Worm (Caenorhabditis elegans): ENCODE measurements around the gene golg-4.
A peak's percentile ranks its signal among the peaks of the same experiment; 100 is the strongest.

golg-4 gene

ce11 chrIII:3395874-3396467, 9.4 kb upstream of the golg-4 start, which contains the start of gene cri-3:
Gene cri-3 (plus strand): TSS chrIII:3396355.
- TF ChIP-seq him-1 (tag; optimal IDR thresholded peaks at IDR 0.05) = no peak
- TF ChIP-seq W03F9.2 (tag; optimal IDR thresholded peaks at IDR 0.05) = no peak
- TF ChIP-seq dao-5 (tag; optimal IDR thresholded peaks at IDR 0.05) = no peak

DNA sequence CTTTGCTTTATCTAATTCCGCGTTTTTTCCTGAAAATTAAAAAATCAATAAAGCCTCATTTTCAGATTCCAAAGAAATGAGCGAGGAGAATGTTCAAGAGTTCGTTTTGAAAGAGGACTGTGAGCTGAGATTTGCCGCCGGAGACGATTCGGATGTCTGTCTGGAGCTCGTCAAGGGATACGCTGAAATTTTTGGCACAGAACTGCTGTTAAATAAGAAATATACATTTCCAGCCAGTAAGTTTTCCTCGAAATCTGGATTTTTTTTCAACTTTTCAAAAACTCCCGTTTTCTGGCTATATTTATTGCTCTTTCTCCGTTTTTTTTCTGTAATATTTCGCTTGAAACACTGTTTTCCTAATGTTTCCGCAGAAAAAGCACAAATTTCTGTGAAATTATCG, 7.7 kb upstream of the golg-4 start, which contains the start of gene clpf-1:
clpf-1 (plus strand) TSS at position 66 of the 400 bp plus-strand sequence.
- TF ChIP-seq W03F9.2 (tag; optimal IDR thresholded peaks at IDR 0.05) (no peak), dao-5 (tag; optimal IDR thresholded peaks at IDR 0.05) (no peak)

DNA sequence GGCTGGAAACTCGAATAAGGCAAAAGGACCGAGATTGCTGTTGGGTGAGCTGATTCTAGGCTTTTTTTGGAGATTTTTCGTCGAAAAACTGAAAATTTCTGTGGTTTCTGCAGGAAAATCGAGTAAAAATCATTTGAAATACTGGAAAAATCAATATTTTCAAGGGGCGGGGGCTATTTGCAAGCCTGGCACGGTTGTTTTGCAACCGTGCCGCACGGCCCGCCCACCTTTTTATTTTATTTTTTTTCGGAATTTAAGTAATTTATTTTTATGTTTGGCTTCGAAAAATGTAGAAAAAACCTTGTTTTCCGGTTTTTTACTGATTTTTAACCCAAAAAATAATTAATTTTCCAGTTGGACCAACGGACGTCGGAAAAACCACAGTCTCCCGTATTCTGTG, 6.9 kb upstream of the golg-4 start:
- peak; percentile 28 for TF ChIP-seq W03F9.2 (tag; optimal IDR thresholded peaks at IDR 0.05)
- TF ChIP-seq dao-5 (tag; optimal IDR thresholded peaks at IDR 0.05) = no peak

DNA sequence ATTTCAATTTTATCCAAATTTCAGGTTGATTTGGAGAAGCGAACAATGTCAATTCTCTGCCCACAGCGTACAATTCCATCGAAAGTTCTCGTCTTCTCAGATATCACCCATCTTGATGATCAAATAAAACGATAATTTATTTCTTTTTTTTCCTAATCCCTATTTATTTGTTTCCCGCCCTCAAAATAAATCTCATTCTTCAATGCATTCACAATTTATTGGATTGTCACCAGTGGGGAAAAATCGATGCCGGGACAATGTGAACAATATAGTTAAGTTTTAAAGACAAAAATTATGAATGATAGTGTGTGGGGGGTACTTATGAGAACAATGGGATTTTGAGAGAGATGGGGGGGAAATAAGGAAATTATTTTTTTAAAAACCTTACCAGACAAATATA, 4.9 kb upstream of the golg-4 start:
- no peak for TF ChIP-seq dao-5 (tag; optimal IDR thresholded peaks at IDR 0.05)
- TF ChIP-seq him-1 (tag; optimal IDR thresholded peaks at IDR 0.05) = no peak
- no peak for TF ChIP-seq W03F9.2 (tag; optimal IDR thresholded peaks at IDR 0.05)

DNA sequence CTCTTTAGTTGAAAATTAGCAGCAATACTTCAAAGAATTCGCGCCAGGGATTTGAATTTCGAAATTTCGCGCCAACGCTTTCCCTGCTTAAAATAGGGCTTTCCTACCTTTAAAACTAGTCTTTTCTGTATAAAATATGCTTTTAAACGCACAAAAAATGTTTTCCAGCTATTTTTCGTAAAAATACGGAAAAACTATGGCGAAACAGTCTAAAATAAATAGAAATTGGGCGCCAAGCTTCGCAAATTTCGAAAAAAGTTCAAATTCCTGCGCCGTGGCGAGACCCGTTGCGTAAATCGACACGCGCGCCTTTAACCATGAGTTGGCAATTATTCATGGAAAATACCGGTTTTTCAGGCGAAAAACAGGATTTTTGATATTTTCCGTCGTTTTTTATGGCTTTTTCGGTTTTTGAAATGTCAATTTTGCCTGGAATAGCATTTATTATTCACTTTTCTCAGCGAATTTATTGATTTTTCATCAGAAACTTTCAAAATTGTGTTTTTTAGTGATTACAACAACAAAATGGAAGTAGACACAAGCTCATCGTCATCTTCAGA, 934 bp upstream of the golg-4 start, which contains the start of the genes npp-9 and F59A2.5:
npp-9 (minus strand) TSS at position 126 of the 560 bp plus-strand sequence.
F59A2.5 (plus strand) TSS at position 510 of the 560 bp plus-strand sequence.
- TF ChIP-seq him-1 (tag; optimal IDR thresholded peaks at IDR 0.05) (no peak), W03F9.2 (tag; optimal IDR thresholded peaks at IDR 0.05) (peak; percentile 52)

DNA sequence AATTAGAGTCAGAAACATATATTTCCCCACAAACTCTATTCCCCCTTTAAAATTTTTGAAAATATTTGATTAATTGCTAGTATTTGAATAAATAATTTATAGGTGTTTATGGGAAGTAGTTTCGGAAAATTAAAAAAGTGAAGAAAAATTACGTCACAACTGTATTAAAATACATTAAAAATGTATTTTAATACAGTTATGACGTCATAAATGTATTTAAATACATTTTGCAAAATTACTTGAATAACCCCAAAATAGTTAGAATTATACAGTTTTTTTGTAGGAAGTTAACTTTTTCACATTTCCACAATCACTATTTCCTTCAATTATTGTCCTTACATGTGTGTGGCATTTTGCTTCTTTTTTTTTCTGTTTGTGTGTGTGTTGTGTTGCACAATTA, 8.1 kb downstream of the golg-4 start:
- TF ChIP-seq W03F9.2 (tag; optimal IDR thresholded peaks at IDR 0.05) = no peak
- TF ChIP-seq dao-5 (tag; optimal IDR thresholded peaks at IDR 0.05) = no peak
- TF ChIP-seq him-1 (tag; optimal IDR thresholded peaks at IDR 0.05) = no peak

DNA sequence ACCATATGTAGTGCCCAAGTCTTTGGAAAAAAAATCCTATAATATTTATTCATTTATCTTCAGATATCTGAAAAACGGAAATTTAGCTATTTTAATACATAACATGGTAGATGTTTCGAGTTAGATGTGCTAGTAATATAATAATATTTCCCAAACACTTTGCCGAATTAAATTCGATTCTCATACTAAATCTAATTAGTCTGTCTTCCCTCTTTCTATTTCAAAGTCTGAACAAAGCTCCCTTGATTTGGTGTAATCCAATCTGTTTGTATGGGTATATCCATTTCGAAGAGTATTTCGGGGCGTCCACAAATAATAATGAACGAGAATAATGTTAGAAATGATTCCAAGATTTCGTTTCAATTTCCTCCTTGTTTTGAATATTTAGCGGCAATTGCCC, 9.0 kb downstream of the golg-4 start:
- TF ChIP-seq him-1 (tag; optimal IDR thresholded peaks at IDR 0.05) = no peak

- TF ChIP-seq dao-5 (tag; optimal IDR thresholded peaks at IDR 0.05) (no peak), him-1 (tag; optimal IDR thresholded peaks at IDR 0.05) (no peak), W03F9.2 (tag; optimal IDR thresholded peaks at IDR 0.05) (no peak)
Observed at ce11 chrIII:3417453-3417852, 12.1 kb downstream of the golg-4 start.

DNA sequence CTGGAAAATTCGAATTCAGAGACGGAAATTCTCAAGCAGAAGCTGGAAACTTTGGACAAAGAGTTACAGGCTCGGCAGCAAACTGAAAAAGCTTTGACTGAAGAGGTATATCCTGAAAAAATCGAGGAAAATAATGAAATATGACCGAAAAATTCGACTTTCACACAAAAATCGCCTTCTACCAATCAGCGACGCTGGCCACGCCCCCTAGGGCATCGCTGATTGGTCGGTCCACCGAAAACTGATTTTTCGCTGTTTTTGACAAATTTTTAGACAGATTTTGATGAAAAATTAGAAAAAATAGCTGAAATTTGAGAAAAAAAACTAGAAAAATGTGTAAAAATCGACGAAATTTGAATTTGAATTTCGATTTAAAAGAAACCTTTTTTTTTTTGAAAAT, 13.5 kb downstream of the golg-4 start:
- TF ChIP-seq W03F9.2 (tag; optimal IDR thresholded peaks at IDR 0.05) = no peak
- no peak for TF ChIP-seq him-1 (tag; optimal IDR thresholded peaks at IDR 0.05)
- TF ChIP-seq dao-5 (tag; optimal IDR thresholded peaks at IDR 0.05) = no peak

DNA sequence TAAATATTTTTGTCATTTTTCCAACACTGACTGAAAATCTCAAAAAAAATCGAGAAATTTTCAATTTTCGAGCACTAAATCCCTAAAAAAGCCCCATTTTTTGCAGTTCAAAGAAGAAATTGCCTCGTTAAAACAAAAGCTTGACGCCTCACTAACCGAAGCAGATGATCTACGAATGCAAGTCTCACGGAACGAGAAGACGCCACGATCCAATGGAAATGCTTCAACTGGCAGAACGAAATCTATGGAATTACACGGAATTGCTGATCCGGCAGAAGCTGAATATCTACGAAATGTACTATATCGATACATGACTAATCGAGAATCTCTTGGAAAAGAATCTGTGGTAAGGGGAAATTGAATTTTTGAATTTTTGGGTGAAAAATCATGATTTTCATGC, 18.6 kb downstream of the golg-4 start:
- TF ChIP-seq him-1 (tag; optimal IDR thresholded peaks at IDR 0.05) (no peak), dao-5 (tag; optimal IDR thresholded peaks at IDR 0.05) (no peak), W03F9.2 (tag; optimal IDR thresholded peaks at IDR 0.05) (no peak)

DNA sequence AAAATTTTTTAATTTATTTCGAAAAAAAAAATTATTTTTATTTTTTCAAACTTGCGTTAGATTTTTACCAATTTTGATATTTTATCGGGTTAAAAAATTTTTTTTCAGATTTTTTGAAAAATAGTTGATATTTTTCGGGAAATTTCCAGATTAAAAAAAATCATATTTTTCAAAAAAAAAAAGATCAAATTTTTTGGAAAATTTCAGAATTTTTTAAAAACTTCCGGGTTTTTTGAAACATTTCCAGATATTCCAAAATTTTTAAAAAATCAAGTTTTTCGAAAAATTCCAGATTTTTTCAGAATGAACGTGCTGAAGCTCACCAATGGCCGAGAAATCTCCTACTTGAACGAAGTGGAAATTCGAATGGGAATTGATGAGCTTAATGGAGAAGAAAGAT, 20.1 kb downstream of the golg-4 start, which contains the start of gene metl-18:
metl-18 (plus strand) TSS at position 301 of the 400 bp plus-strand sequence.
- TF ChIP-seq him-1 (tag; optimal IDR thresholded peaks at IDR 0.05) (no peak), dao-5 (tag; optimal IDR thresholded peaks at IDR 0.05) (no peak), W03F9.2 (tag; optimal IDR thresholded peaks at IDR 0.05) (no peak)

- TF ChIP-seq him-1 (tag; optimal IDR thresholded peaks at IDR 0.05) (no peak), W03F9.2 (tag; optimal IDR thresholded peaks at IDR 0.05) (no peak), dao-5 (tag; optimal IDR thresholded peaks at IDR 0.05) (no peak)
Observed at ce11 chrIII:3426741-3427140, 21.4 kb downstream of the golg-4 start.

DNA sequence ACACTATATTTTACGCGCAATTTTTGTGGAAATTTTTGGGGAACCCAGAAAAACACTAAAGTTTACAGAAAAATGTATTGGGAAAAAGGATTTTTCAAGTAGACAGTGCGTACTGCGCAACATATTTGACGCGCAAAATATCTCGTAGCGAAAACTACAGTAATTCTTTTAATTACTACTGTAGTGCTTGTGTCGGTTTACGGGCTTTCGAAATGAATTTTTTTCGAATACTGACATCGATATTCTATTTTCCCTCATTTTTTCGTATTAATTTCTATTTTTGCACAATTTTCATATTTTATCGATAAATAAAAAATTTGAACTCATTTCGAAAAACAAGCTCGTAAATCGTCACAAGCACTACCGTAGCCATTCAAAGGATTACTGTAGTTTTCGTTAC, 23.2 kb downstream of the golg-4 start:
- no peak for TF ChIP-seq dao-5 (tag; optimal IDR thresholded peaks at IDR 0.05)
- TF ChIP-seq him-1 (tag; optimal IDR thresholded peaks at IDR 0.05) = no peak
- TF ChIP-seq W03F9.2 (tag; optimal IDR thresholded peaks at IDR 0.05) = no peak

ce11 chrIII:3429761-3430160, 24.4 kb downstream of the golg-4 start:
- TF ChIP-seq him-1 (tag; optimal IDR thresholded peaks at IDR 0.05) (no peak), dao-5 (tag; optimal IDR thresholded peaks at IDR 0.05) (no peak), W03F9.2 (tag; optimal IDR thresholded peaks at IDR 0.05) (no peak)

DNA sequence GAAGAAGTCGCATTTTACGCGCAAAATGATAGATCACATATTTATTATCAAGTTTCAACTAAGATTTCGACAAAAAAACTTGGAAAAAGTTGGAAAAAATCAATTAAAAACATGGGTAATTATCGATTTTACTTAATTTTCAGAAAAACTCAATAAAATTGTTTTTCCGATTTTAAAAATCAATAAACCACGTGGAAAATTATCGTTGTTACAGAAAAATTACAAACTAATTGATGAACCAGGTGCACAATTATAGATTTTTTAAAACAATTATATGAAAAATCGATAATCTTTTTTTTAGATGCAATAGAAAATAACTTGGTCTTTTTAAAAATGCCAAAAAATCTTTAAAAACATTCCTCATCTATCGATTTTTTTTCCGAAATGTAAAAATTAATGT, 25.3 kb downstream of the golg-4 start:
- TF ChIP-seq W03F9.2 (tag; optimal IDR thresholded peaks at IDR 0.05) (no peak), him-1 (tag; optimal IDR thresholded peaks at IDR 0.05) (no peak), dao-5 (tag; optimal IDR thresholded peaks at IDR 0.05) (no peak)
